Fruit fly (Drosophila melanogaster): ENCODE results near the gene CG14441.

The CG14441 gene

DNA sequence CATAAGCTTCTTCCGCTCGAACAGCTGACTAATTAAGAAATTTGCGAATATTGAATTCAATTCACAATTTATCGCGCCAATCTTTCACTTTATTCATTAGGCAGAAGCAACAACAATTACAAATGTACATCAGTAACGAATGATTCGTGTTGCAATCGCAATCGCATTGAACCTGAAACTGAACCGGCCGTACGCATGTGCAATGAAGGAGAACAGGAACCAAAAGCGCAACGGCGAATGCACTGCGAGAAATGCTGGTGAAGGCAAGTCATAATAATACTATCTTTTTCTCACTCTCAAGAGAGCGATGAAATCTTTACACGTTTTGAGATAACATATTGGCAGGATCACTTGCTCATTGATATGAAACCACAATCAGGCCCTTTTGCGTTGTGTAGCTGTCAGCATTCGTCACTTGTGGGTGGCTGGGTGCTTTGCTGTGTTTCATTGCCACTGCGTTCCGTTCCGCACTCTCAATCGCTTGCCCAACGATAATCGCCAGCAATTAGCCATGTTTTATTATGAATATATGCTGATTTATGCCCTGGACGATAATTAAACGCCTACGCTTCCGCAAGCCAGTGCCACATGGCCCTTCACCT is 25.7 kb downstream of the CG14441 start:
- TF ChIP-seq fd3F (GFP tag; optimal IDR thresholded peaks at IDR 0.05) (no peak), CG14441 (GFP tag; IDR thresholded peaks at IDR 0.05) (0 out of 2 replicates have a peak, but pooled peaks have one; percentile 37), stwl (tag; optimal IDR thresholded peaks at IDR 0.05) (peak; percentile 36), tna (GFP tag; IDR thresholded peaks at IDR 0.05; ENCODE audit: partially characterized antibody) (no peak), pfk (GFP tag; optimal IDR thresholded peaks at IDR 0.05) (peak; percentile 78), CG18011 (GFP tag; optimal IDR thresholded peaks at IDR 0.05) (peak; percentile 94), CG8290 (GFP tag; optimal IDR thresholded peaks at IDR 0.05) (peak; percentile 31), CG8290 (tag; optimal IDR thresholded peaks at IDR 0.05) (no peak)

- no peak for TF ChIP-seq rib (GFP tag; IDR thresholded peaks at IDR 0.05)
- 0 out of 2 replicates have a peak, but pooled peaks have one; percentile 11 for TF ChIP-seq amos (GFP tag; IDR thresholded peaks at IDR 0.05; ENCODE audit: partially characterized antibody)
- peak; percentile 15 for TF ChIP-seq CG8290 (GFP tag; optimal IDR thresholded peaks at IDR 0.05)
- TF ChIP-seq CG8290 (tag; optimal IDR thresholded peaks at IDR 0.05), result peak in 1 of 2 experiments; percentile 27
- no peak for TF ChIP-seq Atf6 (GFP tag; IDR thresholded peaks at IDR 0.05)
- TF ChIP-seq B-H1 (GFP tag; IDR thresholded peaks at IDR 0.05), result no peak
- TF ChIP-seq CG16779 (GFP tag; IDR thresholded peaks at IDR 0.05), result no peak
- no peak for TF ChIP-seq Xbp1 (GFP tag; optimal IDR thresholded peaks at IDR 0.05)
- no peak for TF ChIP-seq CTCF (GFP tag; optimal IDR thresholded peaks at IDR 0.05)
- peak; percentile 20 for TF ChIP-seq CG3995 (GFP tag; optimal IDR thresholded peaks at IDR 0.05)
- no peak for TF ChIP-seq D19B (GFP tag; optimal IDR thresholded peaks at IDR 0.05)
- TF ChIP-seq onecut (GFP tag; IDR thresholded peaks at IDR 0.05), result no peak
- 0 out of 2 replicates have a peak, but pooled peaks have one; percentile 20 for TF ChIP-seq CG6272 (GFP tag; IDR thresholded peaks at IDR 0.05)
- TF ChIP-seq Dp (GFP tag; optimal IDR thresholded peaks at IDR 0.05), result peak; percentile 46
- no peak for TF ChIP-seq pho (GFP tag; optimal IDR thresholded peaks at IDR 0.05)
- peak; percentile 7 for TF ChIP-seq CG18011 (GFP tag; optimal IDR thresholded peaks at IDR 0.05)
- no peak for TF ChIP-seq Jarid2 (GFP tag; optimal IDR thresholded peaks at IDR 0.05)
- no peak for TF ChIP-seq CG12236 (GFP tag; optimal IDR thresholded peaks at IDR 0.05)
- TF ChIP-seq crol (GFP tag; IDR thresholded peaks at IDR 0.05), result peak; percentile 82
- no peak for TF ChIP-seq CG10274 (GFP tag; optimal IDR thresholded peaks at IDR 0.05)
- no peak for TF ChIP-seq Mes4 (GFP tag; optimal IDR thresholded peaks at IDR 0.05)
- no peak for TF ChIP-seq emc (GFP tag; optimal IDR thresholded peaks at IDR 0.05)
- TF ChIP-seq corto (GFP tag; optimal IDR thresholded peaks at IDR 0.05), result no peak
- peak; percentile 63 for TF ChIP-seq E2f2 (GFP tag; IDR thresholded peaks at IDR 0.05)
- TF ChIP-seq CG2712 (tag; optimal IDR thresholded peaks at IDR 0.05), result no peak
- 0 out of 2 replicates have a peak, but pooled peaks have one; percentile 24 for TF ChIP-seq vvl (GFP tag; IDR thresholded peaks at IDR 0.05)
- TF ChIP-seq pfk (GFP tag; optimal IDR thresholded peaks at IDR 0.05), result peak; percentile 93
- TF ChIP-seq CG34422 (GFP tag; IDR thresholded peaks at IDR 0.05), result no peak
- TF ChIP-seq CG10209 (GFP tag; optimal IDR thresholded peaks at IDR 0.05), result no peak
- TF ChIP-seq peb (GFP tag; IDR thresholded peaks at IDR 0.05), result no peak
- no peak for TF ChIP-seq sna (GFP tag; IDR thresholded peaks at IDR 0.05; ENCODE audit: partially characterized antibody)
- no peak for TF ChIP-seq Usf (GFP tag; optimal IDR thresholded peaks at IDR 0.05)
- TF ChIP-seq Dll (GFP tag; IDR thresholded peaks at IDR 0.05; ENCODE audit: partially characterized antibody), result 0 out of 4 replicates have a peak, but pooled peaks have one; percentile 12
- no peak for TF ChIP-seq CG10267 (tag; optimal IDR thresholded peaks at IDR 0.05)
- no peak for TF ChIP-seq cato (GFP tag; optimal IDR thresholded peaks at IDR 0.05; ENCODE audit: borderline replicate concordance)
- no peak for TF ChIP-seq CG6765 (GFP tag; optimal IDR thresholded peaks at IDR 0.05)
- TF ChIP-seq CG33557 (GFP tag; optimal IDR thresholded peaks at IDR 0.05), result no peak
- TF ChIP-seq chinmo (GFP tag; IDR thresholded peaks at IDR 0.05; ENCODE audit: partially characterized antibody), result no peak
Observed at dm6 chrX:6726758-6727490, 27.6 kb downstream of the CG14441 start.

Measured in whole organism, embryonic.